Worm (Caenorhabditis elegans) whole organism, L2 larva: ENCODE measurements around the gene abu-12.

Experiments
- C34F6.9 ChIP-seq: fragments of 150-350 bp; optimal IDR thresholded peaks from 2 replicates; lab custom pipeline; 2014; ENCODE audit warnings: missing biosample characterization, missing genetic modification characterization
- ceh-82 ChIP-seq: fragments of 150-350 bp; optimal IDR thresholded peaks from 2 replicates; lab custom pipeline; 2014; ENCODE audit warnings: missing biosample characterization, missing genetic modification characterization
- mab-5 ChIP-seq: fragments of 150-350 bp; optimal IDR thresholded peaks from 2 replicates; lab custom pipeline; 2014; ENCODE audit warnings: missing biosample characterization, missing genetic modification characterization
- nhr-11 ChIP-seq: fragments of 150-350 bp; optimal IDR thresholded peaks from 2 replicates; lab custom pipeline; 2014; ENCODE audit warnings: missing biosample characterization, missing genetic modification characterization
- nhr-21 ChIP-seq: fragments of 150-350 bp; optimal IDR thresholded peaks from 2 replicates; lab custom pipeline; 2014; ENCODE audit warnings: missing biosample characterization, missing genetic modification characterization
- nhr-237 ChIP-seq: fragments of 150-350 bp; optimal IDR thresholded peaks from 2 replicates; lab custom pipeline; 2014; ENCODE audit warnings: missing biosample characterization, missing genetic modification characterization
- snpc-4 ChIP-seq: fragments of 150-350 bp; optimal IDR thresholded peaks from 2 replicates; lab custom pipeline; 2014; ENCODE audit warnings: missing biosample characterization, missing genetic modification characterization
- zag-1 ChIP-seq: fragments of 150-350 bp; optimal IDR thresholded peaks from 2 replicates; lab custom pipeline; 2014; ENCODE audit warnings: missing biosample characterization, missing genetic modification characterization
- ztf-11 ChIP-seq: sonication (generic microtip); optimal IDR thresholded peaks from 2 replicates; lab custom pipeline; 2017; ENCODE audit warnings: missing biosample characterization, missing genetic modification characterization

DNA sequence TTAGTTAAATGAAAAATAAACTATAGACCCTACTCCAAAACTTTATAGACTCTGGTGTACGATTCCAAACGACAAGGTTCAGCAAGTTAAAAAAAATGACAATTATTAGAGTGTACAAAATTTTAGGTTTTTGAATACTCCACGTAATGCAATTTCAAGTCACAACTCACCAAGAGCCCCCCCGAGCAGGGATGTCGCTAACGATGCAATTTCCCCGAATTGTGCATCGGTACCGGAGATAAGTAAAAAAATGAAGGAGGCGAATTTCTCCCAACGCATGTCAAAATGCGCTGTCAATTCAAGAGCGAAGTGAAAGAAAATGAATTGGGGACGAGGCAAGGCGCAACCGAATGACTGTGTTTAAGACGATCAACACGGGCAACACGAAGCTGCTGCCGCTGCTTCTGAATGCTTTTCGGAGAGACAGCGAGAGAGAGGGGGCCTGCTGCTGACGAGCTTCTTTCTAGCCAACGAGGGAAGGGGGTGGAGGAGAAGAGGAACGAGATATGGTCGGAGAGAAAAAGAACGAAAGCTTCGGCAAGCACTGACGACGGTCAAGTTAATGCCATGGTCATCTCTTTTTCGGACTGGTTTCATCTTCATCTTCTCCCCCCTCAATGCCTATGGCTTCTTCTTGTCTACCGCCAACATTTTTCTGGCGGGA is at the start of gene abu-12:
- TF ChIP-seq nhr-237 (tag; lab: Kevin White, UChicago) (no peak), ztf-11 (tag; lab: Kevin White, UChicago) (no peak), nhr-11 (tag; lab: Kevin White, UChicago) (no peak), ceh-82 (no peak), zag-1 (tag; lab: Kevin White, UChicago) (no peak), C34F6.9 (tag; lab: Kevin White, UChicago) (no peak), snpc-4 (no peak), nhr-21 (tag; lab: Kevin White, UChicago) (no peak), mab-5 (tag; lab: Kevin White, UChicago) (no peak)
